Worm (Caenorhabditis elegans): ENCODE measurements around the gene R52.4.

Gene R52.4

ce11 chrII:2140817-2141216 is 32.6 kb upstream of the R52.4 start, which contains the start of gene C40A11.3:
Gene C40A11.3, plus strand, starts transcription at chrII:2141117.
- TF ChIP-seq mel-28 (tag; optimal IDR thresholded peaks at IDR 0.05; ENCODE audit: borderline replicate concordance) = no peak

ce11 chrII:2138901-2139300 is 30.7 kb upstream of the R52.4 start:
- no peak for TF ChIP-seq ztf-6 (GFP tag; IDR thresholded peaks at IDR 0.05)
- TF ChIP-seq lag-1 (GFP tag; IDR thresholded peaks at IDR 0.05) = no peak
- TF ChIP-seq ztf-3 (GFP tag; optimal IDR thresholded peaks at IDR 0.05) = no peak
- no peak for TF ChIP-seq lin-54 (GFP tag; optimal IDR thresholded peaks at IDR 0.05)
- TF ChIP-seq K11D2.4 (GFP tag; IDR thresholded peaks at IDR 0.05) = no peak
- TF ChIP-seq hlh-26 (GFP tag; conservative IDR thresholded peaks at IDR 0.05) = no peak
- TF ChIP-seq chd-7 (tag; optimal IDR thresholded peaks at IDR 0.05) = no peak
- TF ChIP-seq ceh-100 (GFP tag; IDR thresholded peaks at IDR 0.05) = no peak
- TF ChIP-seq nhr-80 (tag; optimal IDR thresholded peaks at IDR 0.05) = no peak
- TF ChIP-seq bed-2 (GFP tag; IDR thresholded peaks at IDR 0.05) = no peak
- TF ChIP-seq nfya-1 (tag; optimal IDR thresholded peaks at IDR 0.05; ENCODE audit: borderline replicate concordance, insufficient read depth) = no peak
- TF ChIP-seq Y95B8A.8 (GFP tag; IDR thresholded peaks at IDR 0.05) = no peak

DNA sequence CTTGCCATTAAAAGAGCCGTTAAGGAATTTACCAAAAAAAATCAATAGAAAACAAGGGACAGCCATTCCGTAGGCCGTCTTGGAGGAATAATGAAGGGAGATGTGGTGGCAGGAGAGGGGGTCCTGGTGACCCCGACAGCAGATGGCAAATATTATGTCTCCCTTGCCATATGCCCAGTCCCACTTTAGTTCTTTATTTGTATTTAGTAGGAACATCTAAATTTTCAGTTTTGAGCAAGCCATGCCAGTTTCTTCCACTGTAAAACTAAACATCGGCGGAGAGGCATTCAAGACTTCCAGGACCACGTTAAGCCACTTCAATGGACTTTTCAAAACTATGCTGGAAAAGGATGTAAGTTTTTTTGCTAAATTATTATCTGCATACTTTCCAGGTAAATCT is 29.0 kb upstream of the R52.4 start, which contains the start of gene C40A11.4:
Gene C40A11.4, plus strand, starts transcription at position 188 of the 400 bp plus-strand sequence.
- no peak for TF ChIP-seq unc-130 (GFP tag; optimal IDR thresholded peaks at IDR 0.05)
- no peak for TF ChIP-seq die-1 (tag; optimal IDR thresholded peaks at IDR 0.05)
- no peak for TF ChIP-seq C17E4.6 (GFP tag; IDR thresholded peaks at IDR 0.05)
- no peak for TF ChIP-seq atf-7 (tag; optimal IDR thresholded peaks at IDR 0.05)
- TF ChIP-seq cebp-2 (GFP tag; IDR thresholded peaks at IDR 0.05) = no peak
- TF ChIP-seq mxl-1 (tag; optimal IDR thresholded peaks at IDR 0.05) = no peak
- TF ChIP-seq nhr-120 (GFP tag; IDR thresholded peaks at IDR 0.05) = no peak
- TF ChIP-seq F23B12.7 (tag; optimal IDR thresholded peaks at IDR 0.05; ENCODE audit: insufficient read depth) = no peak
- TF ChIP-seq D2030.7 (GFP tag; IDR thresholded peaks at IDR 0.05) = no peak
- no peak for TF ChIP-seq lir-1 (GFP tag; conservative IDR thresholded peaks at IDR 0.05)
- no peak for TF ChIP-seq mcd-1 (GFP tag; IDR thresholded peaks at IDR 0.05)
- no peak for TF ChIP-seq ceh-40 (GFP tag; IDR thresholded peaks at IDR 0.05)
- TF ChIP-seq ceh-58 (GFP tag; IDR thresholded peaks at IDR 0.05) = no peak
- TF ChIP-seq bed-2 (GFP tag; IDR thresholded peaks at IDR 0.05) = no peak
- no peak for TF ChIP-seq mel-28 (tag; optimal IDR thresholded peaks at IDR 0.05; ENCODE audit: borderline replicate concordance)
- no peak for TF ChIP-seq B0019.2 (GFP tag; conservative IDR thresholded peaks at IDR 0.05)
- no peak for TF ChIP-seq tlf-1 (GFP tag; optimal IDR thresholded peaks at IDR 0.05)
- no peak for TF ChIP-seq sdz-38 (tag; optimal IDR thresholded peaks at IDR 0.05)

- no peak for TF ChIP-seq hmg-20 (GFP tag; IDR thresholded peaks at IDR 0.05)
- no peak for TF ChIP-seq T07F8.4 (tag; optimal IDR thresholded peaks at IDR 0.05)
These were observed 27.4 kb upstream of the R52.4 start, which contains the start of gene hpo-7 for ce11 chrII:2135604-2136003. Gene hpo-7, minus strand, starts transcription at chrII:2135704.

DNA sequence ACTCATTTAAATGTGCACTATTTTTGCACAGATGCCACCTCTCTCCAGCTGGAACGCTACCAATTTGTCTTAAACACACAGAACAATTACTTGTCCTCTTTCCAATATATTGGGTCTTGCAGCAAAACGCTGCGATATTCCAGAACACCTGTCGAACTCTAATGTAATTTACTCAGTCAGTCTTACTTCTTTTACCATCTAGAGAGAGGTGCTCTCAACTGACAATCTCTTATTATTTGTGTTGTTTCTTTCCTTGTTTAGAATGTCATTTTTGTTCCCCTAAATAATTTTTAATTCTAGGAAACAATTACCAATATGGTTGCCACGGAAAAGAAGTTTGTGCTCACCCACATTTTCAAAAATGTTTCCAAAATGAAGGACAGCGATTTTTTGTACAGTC is 22.6 kb upstream of the R52.4 start, which contains the start of gene sdz-28:
Gene sdz-28, plus strand, starts transcription at position 301 of the 400 bp plus-strand sequence.
- TF ChIP-seq T26A5.8 (tag; optimal IDR thresholded peaks at IDR 0.05) = no peak
- no peak for TF ChIP-seq C17E4.6 (GFP tag; IDR thresholded peaks at IDR 0.05)
- no peak for TF ChIP-seq K12H6.12 (tag; optimal IDR thresholded peaks at IDR 0.05)
- TF ChIP-seq ceh-40 (GFP tag; IDR thresholded peaks at IDR 0.05) = no peak
- TF ChIP-seq ztf-26 (tag; optimal IDR thresholded peaks at IDR 0.05) = no peak
- TF ChIP-seq F10E7.11 (tag; optimal IDR thresholded peaks at IDR 0.05) = no peak
- TF ChIP-seq bed-1 (GFP tag; IDR thresholded peaks at IDR 0.05) = no peak
- no peak for TF ChIP-seq nfyb-1 (GFP tag; IDR thresholded peaks at IDR 0.05)
- no peak for TF ChIP-seq let-607 (tag; optimal IDR thresholded peaks at IDR 0.05)

All from whole organism, young adult.